Worm (Caenorhabditis elegans): ENCODE measurements around the gene acl-2.

- TF ChIP-seq blmp-1 (tag; optimal IDR thresholded peaks at IDR 0.05) (no peak), hlh-1 (tag; optimal IDR thresholded peaks at IDR 0.05) (no peak), drap-1 (GFP tag; optimal IDR thresholded peaks at IDR 0.05) (no peak), lin-13 (tag; optimal IDR thresholded peaks at IDR 0.05) (no peak)
These were observed 42.9 kb upstream of the acl-2 start, which contains the start of gene F57A8.6 for ce11 chrV:10073793-10074192.
